Worm (Caenorhabditis elegans) whole organism, L1 larva: Measurements from ENCODE around the gene iglr-2.

ENCODE experiments used
- F16B12.6 ChIP-seq: fragments of 150-350 bp; optimal IDR thresholded peaks from 2 replicates; lab custom pipeline; 2014; ENCODE audit warnings: missing biosample characterization, missing genetic modification characterization
- Y116A8C.19 ChIP-seq: sonication (generic microtip); optimal IDR thresholded peaks from 2 replicates; lab custom pipeline; 2016; ENCODE audit warnings: missing compliant biosample characterization, missing genetic modification characterization, borderline replicate concordance
- alr-1 ChIP-seq: fragments of 200-800 bp; sonication (Bioruptor generic); optimal IDR thresholded peaks from 2 replicates; lab custom pipeline; 2018; ENCODE audit warnings: borderline replicate concordance, mild to moderate bottlenecking, missing genetic modification characterization, missing compliant biosample characterization
- aly-2 ChIP-seq: fragments of 150-350 bp; optimal IDR thresholded peaks from 2 replicates; lab custom pipeline; 2014; ENCODE audit warnings: missing biosample characterization, missing genetic modification characterization
- ama-1 ChIP-seq: fragments of 150-350 bp; optimal IDR thresholded peaks from 2 replicates; lab custom pipeline; 2014
- blmp-1 ChIP-seq: fragments of 150-350 bp; optimal IDR thresholded peaks from 2 replicates; lab custom pipeline; 2014; ENCODE audit warnings: missing biosample characterization, missing genetic modification characterization
- ceh-88 ChIP-seq: fragments of 200-800 bp; sonication (Bioruptor generic); IDR thresholded peaks from 2 replicates; pipeline ENCODE4 v1.3.6; 2022; ENCODE audit warnings: missing genetic modification characterization, missing compliant biosample characterization
- ceh-90 ChIP-seq: sonication (generic microtip); optimal IDR thresholded peaks from 2 replicates; lab custom pipeline; 2016; ENCODE audit warnings: missing genetic modification characterization, missing compliant biosample characterization
- ces-1 ChIP-seq: fragments of 150-350 bp; optimal IDR thresholded peaks from 2 replicates; lab custom pipeline; 2014; ENCODE audit warnings: missing biosample characterization, missing genetic modification reagents, missing genetic modification characterization
- dsc-1 ChIP-seq: sonication (generic microtip); optimal IDR thresholded peaks from 2 replicates; lab custom pipeline; 2016; ENCODE audit warnings: mild to moderate bottlenecking, missing genetic modification characterization, missing compliant biosample characterization
- efl-1 ChIP-seq, 4 experiments: fragments of 150-350 bp; optimal IDR thresholded peaks in 3 of 4; peaks in 1 of 4; 1 replicate in 1 of 4; 2 replicates in 3 of 4; lab custom pipeline; 2014; ENCODE audit warnings: missing biosample characterization in 2 of 4, missing genetic modification characterization in 2 of 4, missing genetic modification reagents in 2 of 4
- egl-13 ChIP-seq: sonication (generic microtip); optimal IDR thresholded peaks from 2 replicates; lab custom pipeline; 2016; ENCODE audit warnings: missing genotype, missing genetic modification reagents, missing genetic modification characterization, missing compliant biosample characterization
- egl-27 ChIP-seq, 2 experiments: fragments of 150-350 bp in 1 of 2; sonication (generic microtip); optimal IDR thresholded peaks; 3 replicates each; lab custom pipeline; 2017 to 2018; ENCODE audit warnings: missing biosample characterization in 2 of 2, missing genetic modification characterization in 2 of 2, missing genetic modification reagents in 2 of 2
- fkh-4 ChIP-seq: sonication (generic microtip); optimal IDR thresholded peaks from 2 replicates; lab custom pipeline; 2016; ENCODE audit warnings: missing compliant biosample characterization, missing genetic modification characterization, borderline replicate concordance
- fkh-8 ChIP-seq: sonication (generic microtip); optimal IDR thresholded peaks from 2 replicates; lab custom pipeline; 2016; ENCODE audit warnings: mild to moderate bottlenecking, missing genetic modification characterization, missing compliant biosample characterization
- fos-1 ChIP-seq: fragments of 150-350 bp; optimal IDR thresholded peaks from 2 replicates; lab custom pipeline; 2014; ENCODE audit warnings: missing biosample characterization, missing genetic modification characterization
- grh-1 ChIP-seq: fragments of 200-800 bp; sonication (Bioruptor generic); IDR thresholded peaks from 2 replicates; pipeline ENCODE4 v1.3.6; 2022; ENCODE audit warnings: missing genetic modification reagents, missing genetic modification characterization, missing compliant biosample characterization
- hlh-17 ChIP-seq: fragments of 200-800 bp; sonication (Bioruptor generic); optimal IDR thresholded peaks from 2 replicates; lab custom pipeline; 2018; ENCODE audit warnings: missing genetic modification characterization, mild to moderate bottlenecking, missing compliant biosample characterization, moderate library complexity, borderline replicate concordance
- hlh-4 ChIP-seq: sonication (generic microtip); optimal IDR thresholded peaks from 2 replicates; lab custom pipeline; 2016; ENCODE audit warnings: mild to moderate bottlenecking, missing genetic modification characterization, missing compliant biosample characterization
- irx-1 ChIP-seq: sonication (generic microtip); optimal IDR thresholded peaks from 2 replicates; lab custom pipeline; 2016; ENCODE audit warnings: missing genetic modification characterization, missing compliant biosample characterization
- isw-1 ChIP-seq: fragments of 200-800 bp; sonication (Bioruptor generic); IDR thresholded peaks from 2 replicates; pipeline ENCODE4 v1.3.6; 2022; ENCODE audit warnings: missing genetic modification characterization, missing compliant biosample characterization
- jun-1 ChIP-seq: fragments of 150-350 bp; optimal IDR thresholded peaks from 2 replicates; lab custom pipeline; 2014; ENCODE audit warnings: missing biosample characterization, missing genetic modification reagents, missing genetic modification characterization
- lin-15B ChIP-seq: fragments of 150-350 bp; sonication (generic microtip); optimal IDR thresholded peaks from 3 replicates; lab custom pipeline; 2014; ENCODE audit warnings: missing biosample characterization, missing genetic modification characterization
- lin-35 ChIP-seq, 2 experiments: fragments of 150-350 bp; optimal IDR thresholded peaks; 2 replicates each; lab custom pipeline; 2014; ENCODE audit warnings: missing biosample characterization in 2 of 2, missing genetic modification characterization in 2 of 2, missing genetic modification reagents in 2 of 2
- lin-39 ChIP-seq: fragments of 150-350 bp; optimal IDR thresholded peaks from 2 replicates; lab custom pipeline; 2014; ENCODE audit warnings: missing biosample characterization, missing genetic modification reagents, missing genetic modification characterization
- lir-3 ChIP-seq: sonication (generic microtip); optimal IDR thresholded peaks from 2 replicates; lab custom pipeline; 2016; ENCODE audit warnings: mild to moderate bottlenecking, missing genetic modification characterization, moderate library complexity, missing compliant biosample characterization; ENCODE audit not compliant: poor library complexity
- lsy-2 ChIP-seq, 2 experiments: fragments of 150-350 bp; optimal IDR thresholded peaks; 2 replicates each; lab custom pipeline; 2014; ENCODE audit warnings: missing biosample characterization in 2 of 2, missing genetic modification characterization in 2 of 2
- mab-9 ChIP-seq: fragments of 200-800 bp; sonication (Bioruptor generic); IDR thresholded peaks from 2 replicates; pipeline ENCODE4 v1.3.6; 2022; ENCODE audit warnings: missing genetic modification reagents, missing genetic modification characterization, missing compliant biosample characterization
- mdl-1 ChIP-seq, 2 experiments: fragments of 150-350 bp; optimal IDR thresholded peaks; 2 replicates each; lab custom pipeline; 2014 to 2017; ENCODE audit warnings: missing biosample characterization in 2 of 2, missing genetic modification characterization in 2 of 2, inconsistent platforms in 1 of 2
- mef-2 ChIP-seq: fragments of 150-350 bp; optimal IDR thresholded peaks from 2 replicates; lab custom pipeline; 2014; ENCODE audit warnings: missing biosample characterization, missing genetic modification characterization
- mep-1 ChIP-seq: fragments of 150-350 bp; optimal IDR thresholded peaks from 2 replicates; lab custom pipeline; 2014; ENCODE audit warnings: missing biosample characterization, missing genetic modification characterization
- nhr-12 ChIP-seq: sonication (generic microtip); optimal IDR thresholded peaks from 2 replicates; lab custom pipeline; 2017; ENCODE audit warnings: missing biosample characterization, missing genetic modification characterization
- nhr-19 ChIP-seq: fragments of 200-800 bp; sonication (Bioruptor generic); conservative IDR thresholded peaks from 2 replicates; pipeline ENCODE4 v1.3.6; 2022; ENCODE audit warnings: missing genetic modification characterization, missing compliant biosample characterization
- nhr-47 ChIP-seq: sonication (generic microtip); optimal IDR thresholded peaks from 2 replicates; lab custom pipeline; 2016; ENCODE audit warnings: mild to moderate bottlenecking, missing genetic modification characterization, moderate library complexity, missing compliant biosample characterization
- nhr-71 ChIP-seq: sonication (generic microtip); optimal IDR thresholded peaks from 2 replicates; lab custom pipeline; 2016; ENCODE audit warnings: mild to moderate bottlenecking, missing genetic modification characterization, moderate library complexity, missing compliant biosample characterization
- nhr-76 ChIP-seq: sonication (generic microtip); optimal IDR thresholded peaks from 2 replicates; lab custom pipeline; 2017; ENCODE audit warnings: missing biosample characterization, missing genetic modification characterization
- nhr-77 ChIP-seq: fragments of 150-350 bp; optimal IDR thresholded peaks from 2 replicates; lab custom pipeline; 2014; ENCODE audit warnings: missing biosample characterization, missing genetic modification characterization
- nhr-85 ChIP-seq: sonication (generic microtip); peaks from one replicate; lab custom pipeline; 2016; ENCODE audit warnings: missing genetic modification characterization, inconsistent platforms, missing compliant biosample characterization
- skn-1 ChIP-seq: fragments of 150-350 bp; optimal IDR thresholded peaks from 2 replicates; lab custom pipeline; 2014; ENCODE audit warnings: missing biosample characterization, missing genetic modification characterization
- snu-23 ChIP-seq: sonication (generic microtip); optimal IDR thresholded peaks from 2 replicates; lab custom pipeline; 2016; ENCODE audit warnings: missing genetic modification characterization, missing compliant biosample characterization
- sptf-1 ChIP-seq: fragments of 150-350 bp; optimal IDR thresholded peaks from 2 replicates; lab custom pipeline; 2014; ENCODE audit warnings: missing biosample characterization, missing genetic modification characterization
- sup-37 ChIP-seq: fragments of 200-800 bp; sonication (Bioruptor generic); optimal IDR thresholded peaks from 2 replicates; lab custom pipeline; 2018; ENCODE audit warnings: mild to moderate bottlenecking, missing genetic modification characterization, missing compliant biosample characterization
- swsn-7 ChIP-seq: sonication (generic microtip); optimal IDR thresholded peaks from 2 replicates; lab custom pipeline; 2016; ENCODE audit warnings: missing genetic modification characterization, missing compliant biosample characterization
- tlp-1 ChIP-seq: fragments of 150-350 bp; optimal IDR thresholded peaks from 2 replicates; lab custom pipeline; 2014; ENCODE audit warnings: missing biosample characterization, missing genetic modification characterization
- unc-130 ChIP-seq: fragments of 150-350 bp; optimal IDR thresholded peaks from 2 replicates; lab custom pipeline; 2017; ENCODE audit warnings: missing biosample characterization, missing genetic modification characterization, inconsistent platforms
- unc-30 ChIP-seq: sonication (generic microtip); optimal IDR thresholded peaks from 2 replicates; lab custom pipeline; 2017; ENCODE audit warnings: missing biosample characterization, missing genetic modification characterization
- unc-62 ChIP-seq: fragments of 150-350 bp; optimal IDR thresholded peaks from 2 replicates; lab custom pipeline; 2014; ENCODE audit warnings: missing biosample characterization, missing genetic modification reagents, missing genetic modification characterization
- vab-15 ChIP-seq: sonication (generic microtip); optimal IDR thresholded peaks from 2 replicates; lab custom pipeline; 2017; ENCODE audit warnings: missing genotype, mild to moderate bottlenecking, missing genetic modification characterization, missing compliant biosample characterization
- xbp-1 ChIP-seq: sonication (generic microtip); optimal IDR thresholded peaks from 2 replicates; lab custom pipeline; 2016; ENCODE audit warnings: missing genetic modification characterization, missing compliant biosample characterization
- zag-1 ChIP-seq: fragments of 150-350 bp; optimal IDR thresholded peaks from 2 replicates; lab custom pipeline; 2014; ENCODE audit warnings: missing biosample characterization, missing genetic modification characterization
- zip-4 ChIP-seq: fragments of 200-800 bp; sonication (Bioruptor generic); optimal IDR thresholded peaks from 2 replicates; lab custom pipeline; 2018; ENCODE audit warnings: mild to moderate bottlenecking, missing genetic modification characterization, moderate library complexity, missing compliant biosample characterization
- ztf-11 ChIP-seq, 2 experiments: sonication (generic microtip); optimal IDR thresholded peaks; 2 replicates each; lab custom pipeline; 2016 to 2017; ENCODE audit warnings: missing genetic modification characterization in 2 of 2, missing biosample characterization in 1 of 2, missing compliant biosample characterization in 1 of 2
- ztf-4 ChIP-seq: fragments of 150-350 bp; optimal IDR thresholded peaks from 2 replicates; lab custom pipeline; 2014; ENCODE audit warnings: missing biosample characterization, missing genetic modification characterization

Gene iglr-2

DNA sequence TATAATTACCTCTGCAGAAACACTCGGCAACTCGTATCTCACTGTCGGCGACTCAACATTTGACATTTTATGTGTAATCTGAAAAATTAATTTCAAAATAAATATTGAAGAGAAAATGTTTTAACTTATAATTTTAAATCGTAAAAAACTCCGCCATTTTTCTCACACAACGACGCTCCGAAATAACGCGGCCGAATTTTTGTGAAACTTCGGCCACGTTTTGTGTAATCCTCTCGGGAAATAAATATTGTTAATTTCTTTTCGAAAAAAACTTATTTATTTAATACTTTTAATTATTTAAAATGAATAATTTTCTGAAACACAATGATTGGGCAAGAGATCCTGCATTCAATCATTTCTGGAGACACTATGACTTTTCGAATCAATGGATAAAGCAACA, 23.8 kb downstream of the iglr-2 start, which contains the start of the genes F10E9.7 and F10E9.5 (continued):
- TF ChIP-seq egl-27 (tag; optimal IDR thresholded peaks at IDR 0.05; lab: Kevin White, UChicago) (no peak), nhr-19 (GFP tag; lab: Robert Waterston, UW) (peak; percentile 95), efl-1 (optimal IDR thresholded peaks at IDR 0.05; lab: Kevin White, UChicago) (peak; percentile 75 to 90), efl-1 (GFP tag; optimal IDR thresholded peaks at IDR 0.05 in 1 of 2; lab: Kevin White, UChicago) (peak; percentile 90 to 98), hlh-4 (tag; lab: Kevin White, UChicago) (peak; percentile 85), unc-130 (tag; lab: Kevin White, UChicago) (peak; percentile 99), skn-1 (tag; lab: Kevin White, UChicago) (peak; percentile 91), ztf-11 (tag; optimal IDR thresholded peaks at IDR 0.05; lab: Kevin White, UChicago) (peak in 1 of 2 experiments; percentile 99), irx-1 (tag; lab: Kevin White, UChicago) (peak; percentile 98), F16B12.6 (tag; lab: Kevin White, UChicago) (peak; percentile 66), lin-35 (GFP tag; optimal IDR thresholded peaks at IDR 0.05; lab: Kevin White, UChicago) (peak; percentile 90 to 93), ceh-88 (GFP tag; lab: Robert Waterston, UW) (peak; percentile 91), nhr-47 (tag; lab: Kevin White, UChicago) (peak; percentile 96), fkh-8 (peak; percentile 92), lsy-2 (tag; optimal IDR thresholded peaks at IDR 0.05; lab: Kevin White, UChicago) (peak; percentile 95 to 96), tlp-1 (tag; lab: Kevin White, UChicago) (no peak), swsn-7 (tag; lab: Kevin White, UChicago) (peak; percentile 95), lin-15B (peak; percentile 94), grh-1 (GFP tag; lab: Robert Waterston, UW) (no peak; the same call in 1 of the 2 replicates), dsc-1 (peak; percentile 97), unc-30 (tag; lab: Kevin White, UChicago) (no peak), ces-1 (GFP tag; lab: Kevin White, UChicago) (no peak), snu-23 (peak; percentile 95), mef-2 (tag; lab: Kevin White, UChicago) (no peak), mep-1 (tag; lab: Kevin White, UChicago) (peak; percentile 99), fos-1 (tag; lab: Kevin White, UChicago) (peak; percentile 39), hlh-17 (GFP tag; lab: Kevin White, UChicago) (no peak), jun-1 (tag; lab: Kevin White, UChicago) (peak; percentile 43), fkh-4 (tag; lab: Kevin White, UChicago) (peak; percentile 99), alr-1 (tag; lab: Kevin White, UChicago) (no peak), zag-1 (tag; lab: Kevin White, UChicago) (no peak), aly-2 (tag; lab: Kevin White, UChicago) (peak; percentile 65), lir-3 (peak; percentile 98), mdl-1 (tag; optimal IDR thresholded peaks at IDR 0.05; lab: Kevin White, UChicago) (peak in 1 of 2 experiments; percentile 75), ceh-90 (tag; lab: Kevin White, UChicago) (peak; percentile 96), sup-37 (GFP tag; lab: Kevin White, UChicago) (peak; percentile 46), sptf-1 (tag; lab: Kevin White, UChicago) (no peak), ztf-4 (peak; percentile 67), unc-62 (GFP tag; lab: Kevin White, UChicago) (no peak), nhr-85 (tag; lab: Kevin White, UChicago) (peak; percentile 96), blmp-1 (peak; percentile 88), mab-9 (GFP tag; lab: Robert Waterston, UW) (peak; percentile 91), isw-1 (GFP tag; lab: Robert Waterston, UW) (peak; percentile 87), vab-15 (tag; lab: Kevin White, UChicago) (peak; percentile 82), ama-1 (lab: Kevin White, UChicago) (no peak), lin-39 (peak; percentile 87), nhr-71 (tag; lab: Kevin White, UChicago) (peak; percentile 97), Y116A8C.19 (tag; lab: Kevin White, UChicago) (peak; percentile 99), nhr-77 (tag; lab: Kevin White, UChicago) (no peak), zip-4 (GFP tag; lab: Kevin White, UChicago) (peak; percentile 83), egl-13 (peak; percentile 96), xbp-1 (peak; percentile 96), nhr-12 (no peak), nhr-76 (tag; lab: Kevin White, UChicago) (no peak)
